Fruit fly (Drosophila melanogaster) whole organism, prepupa: Measurements from ENCODE around the gene IntS11.

Source experiments
- CG11902 ChIP-seq: fragments of 200-800 bp; sonication (Bioruptor generic); optimal IDR thresholded peaks from 3 replicates; lab custom pipeline; 2016; ENCODE audit warnings: missing biosample characterization, missing genetic modification characterization
- CG32006 ChIP-seq: fragments of 200-800 bp; sonication (Bioruptor generic); optimal IDR thresholded peaks from 3 replicates; lab custom pipeline; 2017; ENCODE audit warnings: missing biosample characterization, mild to moderate bottlenecking, missing genetic modification characterization
- CG4318 ChIP-seq: fragments of 200-800 bp; sonication (Bioruptor generic); optimal IDR thresholded peaks from 3 replicates; lab custom pipeline; 2017; ENCODE audit warnings: missing biosample characterization, mild to moderate bottlenecking, missing genetic modification characterization
- CG9139 ChIP-seq: fragments of 200-800 bp; sonication (Bioruptor generic); optimal IDR thresholded peaks from 3 replicates; lab custom pipeline; 2017; ENCODE audit warnings: missing biosample characterization, mild to moderate bottlenecking, missing genetic modification characterization
- Ets21C ChIP-seq: fragments of 200-800 bp; sonication (Bioruptor generic); optimal IDR thresholded peaks from 3 replicates; lab custom pipeline; 2016; ENCODE audit warnings: missing biosample characterization, missing genetic modification characterization
- Ets96B ChIP-seq: fragments of 200-800 bp; optimal IDR thresholded peaks from 2 replicates; lab custom pipeline; 2019; ENCODE audit warnings: missing biosample characterization, mild to moderate bottlenecking, missing genetic modification characterization, moderate library complexity
- Hr38 ChIP-seq: sonication (Bioruptor generic); optimal IDR thresholded peaks from 2 replicates; lab custom pipeline; 2016; ENCODE audit warnings: missing biosample characterization, missing genetic modification characterization
- Lpt ChIP-seq: fragments of 200-800 bp; sonication (Bioruptor generic); optimal IDR thresholded peaks from 3 replicates; lab custom pipeline; 2016; ENCODE audit warnings: missing biosample characterization, missing genetic modification characterization
- Sox14 ChIP-seq: fragments of 200-800 bp; sonication (Bioruptor generic); optimal IDR thresholded peaks from 3 replicates; lab custom pipeline; 2016; ENCODE audit warnings: missing biosample characterization, missing genetic modification characterization
- dsx ChIP-seq: fragments of 200-800 bp; optimal IDR thresholded peaks from 3 replicates; lab custom pipeline; 2019; ENCODE audit warnings: missing biosample characterization, mild to moderate bottlenecking, missing genetic modification characterization, moderate library complexity; ENCODE audit not compliant: poor library complexity, severe bottlenecking
- esn ChIP-seq: fragments of 200-800 bp; sonication (Bioruptor generic); optimal IDR thresholded peaks from 2 replicates; lab custom pipeline; 2016; ENCODE audit warnings: missing biosample characterization, mild to moderate bottlenecking, missing genetic modification characterization, moderate library complexity
- lz ChIP-seq: fragments of 200-800 bp; sonication (Bioruptor generic); optimal IDR thresholded peaks from 3 replicates; lab custom pipeline; 2016; ENCODE audit warnings: missing biosample characterization, missing genetic modification characterization
- ss ChIP-seq, 2 experiments: fragments of 200-800 bp; sonication (Bioruptor generic); optimal IDR thresholded peaks; 2 replicates in 1 of 2; 3 replicates in 1 of 2; lab custom pipeline; 2017 to 2018; ENCODE audit warnings: mild to moderate bottlenecking in 2 of 2, missing biosample characterization in 2 of 2, missing genetic modification characterization in 2 of 2, moderate library complexity in 1 of 2

DNA sequence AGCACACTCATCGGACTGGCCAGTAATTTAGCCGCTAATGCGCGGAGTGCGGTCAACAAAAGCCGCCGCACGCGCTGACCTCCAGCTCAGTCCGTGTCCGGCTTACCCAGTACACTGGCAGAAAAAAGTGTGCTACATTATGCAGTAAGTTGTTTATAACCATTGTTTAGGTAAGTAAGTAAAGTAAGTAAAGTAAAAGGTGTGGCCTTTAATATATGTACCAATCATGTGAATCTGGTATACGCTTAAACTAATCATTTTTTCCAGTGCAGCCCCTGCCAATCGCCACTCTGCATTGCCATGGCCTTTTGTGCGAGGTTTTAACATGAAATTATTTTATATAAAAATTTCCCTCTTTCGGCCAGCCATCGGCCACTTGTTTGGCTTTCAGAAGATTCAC is 33.7 kb upstream of the IntS11 start:
- TF ChIP-seq CG11902 (GFP tag; lab: Kevin White, UChicago) (no peak), esn (GFP tag; lab: Kevin White, UChicago) (no peak), Ets96B (no peak), Lpt (GFP tag; lab: Kevin White, UChicago) (no peak), ss (GFP tag; optimal IDR thresholded peaks at IDR 0.05; lab: Kevin White, UChicago) (no peak), Sox14 (GFP tag; lab: Kevin White, UChicago) (no peak), CG9139 (no peak), dsx (GFP tag; lab: Kevin White, UChicago) (no peak), Ets21C (GFP tag; lab: Kevin White, UChicago) (no peak), CG4318 (GFP tag; lab: Kevin White, UChicago) (no peak), Hr38 (GFP tag; lab: Kevin White, UChicago) (no peak), CG32006 (GFP tag; lab: Kevin White, UChicago) (no peak), lz (GFP tag; lab: Kevin White, UChicago) (no peak)
